Fruit fly (Drosophila melanogaster) whole organism, larva: ENCODE results near the gene yellow-c.

Experiments
- noc ChIP-seq: fragments of 200-800 bp; sonication (Bioruptor generic); optimal IDR thresholded peaks from 3 replicates; lab custom pipeline; 2019; ENCODE audit warnings: missing biosample characterization, mild to moderate bottlenecking, missing genetic modification characterization, moderate library complexity

Gene yellow-c

dm6 chr2L:15035366-15035765, at the start of gene yellow-c:
yellow-c (plus strand) TSS chr2L:15035394.
- no peak for TF ChIP-seq noc

- peak; percentile 16 for TF ChIP-seq noc
These were observed 42.3 kb upstream of the yellow-c start for dm6 chr2L:14992889-14993288.

- TF ChIP-seq noc: no peak
These were observed 40.2 kb upstream of the yellow-c start for dm6 chr2L:14994834-14995506.

dm6 chr2L:14995594-14996463, 39.4 kb upstream of the yellow-c start:
- TF ChIP-seq noc: peak; percentile 38

- TF ChIP-seq noc: no peak
These were observed 37.8 kb upstream of the yellow-c start, which contains the start of gene mol for dm6 chr2L:14997370-14997769. mol (minus strand) TSS chr2L:14997559.

dm6 chr2L:15000360-15000759, 34.8 kb upstream of the yellow-c start:
- TF ChIP-seq noc: no peak

- TF ChIP-seq noc: no peak
These were observed 33.3 kb upstream of the yellow-c start for dm6 chr2L:15001847-15002246.

- TF ChIP-seq noc: no peak
These were observed 29.7 kb upstream of the yellow-c start, which contains the start of gene DCTN5-p25 for dm6 chr2L:15005505-15005904. DCTN5-p25 (plus strand) TSS chr2L:15005733.

- no peak for TF ChIP-seq noc
These were observed 27.8 kb upstream of the yellow-c start, which contains the start of the genes Ankrd49 and NC2beta for dm6 chr2L:15007331-15007863. Ankrd49 (minus strand) TSS chr2L:15007431. NC2beta (plus strand) TSS chr2L:15007813.

dm6 chr2L:15008034-15008433, 27.2 kb upstream of the yellow-c start:
- no peak for TF ChIP-seq noc

dm6 chr2L:15009703-15010102, 25.5 kb upstream of the yellow-c start, which contains the start of the genes THG and Rnmt:
THG (minus strand) TSS chr2L:15009724.
Rnmt (plus strand) TSS chr2L:15009939.
- TF ChIP-seq noc: peak; percentile 76

- no peak for TF ChIP-seq noc
These were observed 23.4 kb upstream of the yellow-c start for dm6 chr2L:15011779-15012178.

- no peak for TF ChIP-seq noc
These were observed 21.7 kb upstream of the yellow-c start for dm6 chr2L:15013523-15013922.

dm6 chr2L:15016031-15016430, 19.2 kb upstream of the yellow-c start, which contains the start of gene GABA-B-R1:
GABA-B-R1 (plus strand) TSS chr2L:15016331.
- no peak for TF ChIP-seq noc

- TF ChIP-seq noc: no peak
These were observed 8.6 kb upstream of the yellow-c start, which contains the start of gene CG33310 for dm6 chr2L:15026582-15026981. CG33310 (plus strand) TSS chr2L:15026882.

dm6 chr2L:15031650-15032049, 3.5 kb upstream of the yellow-c start, which contains the start of gene CG31832:
CG31832 (minus strand) TSS chr2L:15031750.
- TF ChIP-seq noc: no peak
